Worm (Caenorhabditis elegans) whole organism, L4 larva: ENCODE measurements around the gene C02B8.6.
A peak's percentile ranks its signal among the peaks of the same experiment; 100 is the strongest.
"Not testable (repeated sequence)": the region's sequence is repeated elsewhere in the genome, so short reads cannot be mapped to it uniquely, and the experiment has no call there.

Source experiments
- D1046.2 ChIP-seq: fragments of 200-800 bp; sonication (Bioruptor generic); IDR thresholded peaks from 2 replicates; pipeline ENCODE4 v1.3.6; 2022; ENCODE audit warnings: missing genetic modification characterization, missing compliant biosample characterization
- F26F4.8 ChIP-seq: fragments of 200-800 bp; sonication (Bioruptor generic); conservative IDR thresholded peaks from 2 replicates; pipeline ENCODE4 v1.3.6; 2022; ENCODE audit warnings: missing genetic modification characterization, missing compliant biosample characterization
- F49E8.2 ChIP-seq: sonication (generic microtip); optimal IDR thresholded peaks from 2 replicates; lab custom pipeline; 2016; ENCODE audit warnings: missing compliant biosample characterization, mild to moderate bottlenecking, missing genetic modification characterization, borderline replicate concordance
- T20F7.1 ChIP-seq: fragments of 200-800 bp; sonication (Bioruptor generic); optimal IDR thresholded peaks from 2 replicates; lab custom pipeline; 2018; ENCODE audit warnings: mild to moderate bottlenecking, missing genetic modification characterization, missing compliant biosample characterization
- Y105C5A.15 ChIP-seq: fragments of 200-800 bp; sonication (Bioruptor generic); IDR thresholded peaks from 2 replicates; pipeline ENCODE4 v1.3.6; 2022; ENCODE audit warnings: missing genetic modification characterization, missing compliant biosample characterization
- aha-1 ChIP-seq: fragments of 150-350 bp; peaks from one replicate; lab custom pipeline; 2014; ENCODE audit warnings: missing biosample characterization, missing genetic modification characterization
- ceh-20 ChIP-seq: fragments of 200-800 bp; sonication (Bioruptor generic); IDR thresholded peaks from 2 replicates; pipeline ENCODE4 v1.3.6; 2022; ENCODE audit warnings: missing genetic modification reagents, missing genetic modification characterization, missing compliant biosample characterization
- daf-12 ChIP-seq: fragments of 150-350 bp; optimal IDR thresholded peaks from 2 replicates; lab custom pipeline; 2014; ENCODE audit warnings: missing biosample characterization, missing genetic modification reagents, missing genetic modification characterization
- daf-16 ChIP-seq, 3 experiments: sonication (generic microtip); optimal IDR thresholded peaks; 2 replicates each; lab custom pipeline; 2016 to 2017; ENCODE audit warnings: missing genetic modification characterization in 3 of 3, missing genetic modification reagents in 3 of 3, mild to moderate bottlenecking in 2 of 3, missing compliant biosample characterization in 2 of 3, missing biosample characterization in 1 of 3, moderate library complexity in 1 of 3
- dmd-6 ChIP-seq: fragments of 200-800 bp; sonication (Bioruptor generic); IDR thresholded peaks from 2 replicates; pipeline ENCODE4 v1.3.6; 2022; ENCODE audit warnings: missing genetic modification reagents, missing genetic modification characterization, missing compliant biosample characterization
- dmd-8 ChIP-seq: fragments of 200-800 bp; sonication (Bioruptor generic); IDR thresholded peaks from 2 replicates; pipeline ENCODE4 v1.3.6; 2022; ENCODE audit warnings: missing genetic modification characterization, missing compliant biosample characterization
- dmd-9 ChIP-seq: fragments of 200-800 bp; sonication (Bioruptor generic); IDR thresholded peaks from 2 replicates; pipeline ENCODE4 v1.3.6; 2022; ENCODE audit warnings: missing genetic modification reagents, missing genetic modification characterization, missing compliant biosample characterization
- dpl-1 ChIP-seq: fragments of 150-350 bp; optimal IDR thresholded peaks from 2 replicates; lab custom pipeline; 2014; ENCODE audit warnings: missing biosample characterization, missing genetic modification reagents, missing genetic modification characterization
- duxl-1 ChIP-seq: sonication (generic microtip); optimal IDR thresholded peaks from 2 replicates; lab custom pipeline; 2016; ENCODE audit warnings: mild to moderate bottlenecking, missing genetic modification characterization, moderate library complexity, missing compliant biosample characterization; ENCODE audit not compliant: poor library complexity
- dve-1 ChIP-seq: sonication (generic microtip); optimal IDR thresholded peaks from 2 replicates; lab custom pipeline; 2017; ENCODE audit warnings: antibody characterized with exemption, mild to moderate bottlenecking, missing genetic modification characterization, missing compliant biosample characterization; ENCODE audit not compliant: insufficient read depth
- egl-43 ChIP-seq: fragments of 200-800 bp; sonication (Bioruptor generic); IDR thresholded peaks from 2 replicates; pipeline ENCODE4 v1.3.6; 2022; ENCODE audit warnings: missing genetic modification reagents, missing genetic modification characterization, missing compliant biosample characterization
- fkh-10 ChIP-seq: fragments of 150-350 bp; optimal IDR thresholded peaks from 2 replicates; lab custom pipeline; 2014; ENCODE audit warnings: missing biosample characterization, missing genetic modification reagents, missing genetic modification characterization
- fos-1 ChIP-seq: fragments of 150-350 bp; optimal IDR thresholded peaks from 2 replicates; lab custom pipeline; 2014; ENCODE audit warnings: missing biosample characterization, missing genetic modification characterization
- hlh-11 ChIP-seq: fragments of 200-800 bp; sonication (Bioruptor generic); optimal IDR thresholded peaks from 2 replicates; lab custom pipeline; 2018; ENCODE audit warnings: mild to moderate bottlenecking, missing genetic modification characterization, missing compliant biosample characterization
- lim-7 ChIP-seq: fragments of 200-800 bp; sonication (Bioruptor generic); IDR thresholded peaks from 2 replicates; pipeline ENCODE4 v1.3.6; 2022; ENCODE audit warnings: missing genetic modification characterization, missing compliant biosample characterization
- lin-29 ChIP-seq: fragments of 200-800 bp; sonication (Bioruptor generic); IDR thresholded peaks from 2 replicates; pipeline ENCODE4 v1.3.6; 2022; ENCODE audit warnings: missing genetic modification reagents, missing genetic modification characterization, missing compliant biosample characterization
- lin-38 ChIP-seq: fragments of 200-800 bp; sonication (Bioruptor generic); IDR thresholded peaks from 2 replicates; pipeline ENCODE4 v1.3.6; 2022; ENCODE audit warnings: missing genetic modification reagents, missing genetic modification characterization, missing compliant biosample characterization
- lsy-2 ChIP-seq, 2 experiments: fragments of 150-350 bp in 1 of 2; sonication (generic microtip) in 1 of 2; optimal IDR thresholded peaks; 2 replicates each; lab custom pipeline; 2014 to 2017; ENCODE audit warnings: missing biosample characterization in 2 of 2, missing genetic modification characterization in 2 of 2
- madf-5 ChIP-seq, 2 experiments: fragments of 200-800 bp; sonication (Bioruptor generic); IDR thresholded peaks; 2 replicates each; pipeline ENCODE4 v1.3.6; 2022; ENCODE audit warnings: missing compliant biosample characterization in 2 of 2, missing genetic modification characterization in 2 of 2
- mep-1 ChIP-seq: fragments of 150-350 bp; sonication (generic microtip); optimal IDR thresholded peaks from 3 replicates; lab custom pipeline; 2014; ENCODE audit warnings: missing biosample characterization, missing genetic modification characterization
- mxl-2 ChIP-seq: fragments of 200-800 bp; sonication (Bioruptor generic); conservative IDR thresholded peaks from 2 replicates; pipeline ENCODE4 v1.3.6; 2022; ENCODE audit warnings: missing genetic modification reagents, missing genetic modification characterization, missing compliant biosample characterization
- nhr-10 ChIP-seq: fragments of 150-350 bp; optimal IDR thresholded peaks from 2 replicates; lab custom pipeline; 2014; ENCODE audit warnings: missing biosample characterization, missing genetic modification characterization
- nhr-11 ChIP-seq: fragments of 150-350 bp; optimal IDR thresholded peaks from 2 replicates; lab custom pipeline; 2014; ENCODE audit warnings: missing biosample characterization, missing genetic modification characterization
- nhr-28 ChIP-seq: fragments of 150-350 bp; optimal IDR thresholded peaks from 2 replicates; lab custom pipeline; 2014; ENCODE audit warnings: missing biosample characterization, missing genetic modification characterization
- nhr-41 ChIP-seq: fragments of 200-800 bp; sonication (Bioruptor generic); IDR thresholded peaks from 2 replicates; pipeline ENCODE4 v1.3.6; 2022; ENCODE audit warnings: missing genetic modification reagents, missing genetic modification characterization, missing compliant biosample characterization
- nhr-6 ChIP-seq: fragments of 150-350 bp; optimal IDR thresholded peaks from 2 replicates; lab custom pipeline; 2014; ENCODE audit warnings: missing biosample characterization, missing genetic modification characterization
- nhr-77 ChIP-seq: fragments of 150-350 bp; optimal IDR thresholded peaks from 2 replicates; lab custom pipeline; 2014; ENCODE audit warnings: missing biosample characterization, missing genetic modification characterization
- pha-4 ChIP-seq, 2 experiments: fragments of 150-350 bp in 1 of 2; fragments of 200-800 bp in 1 of 2; sonication (Bioruptor generic) in 1 of 2; IDR thresholded peaks in 1 of 2; optimal IDR thresholded peaks in 1 of 2; 2 replicates each; pipeline versions ENCODE4 v1.3.6 to Lab custom; 2014 to 2022; ENCODE audit warnings: missing genetic modification characterization in 2 of 2, missing genetic modification reagents in 2 of 2, missing biosample characterization in 1 of 2, missing compliant biosample characterization in 1 of 2
- pqm-1 ChIP-seq: sonication (generic microtip); optimal IDR thresholded peaks from 2 replicates; lab custom pipeline; 2017; ENCODE audit warnings: missing biosample characterization, missing genetic modification characterization
- saeg-2 ChIP-seq: fragments of 200-800 bp; sonication (Bioruptor generic); IDR thresholded peaks from 2 replicates; pipeline ENCODE4 v1.3.6; 2022; ENCODE audit warnings: missing genetic modification reagents, missing genetic modification characterization, missing compliant biosample characterization
- set-16 ChIP-seq: fragments of 200-800 bp; sonication (Bioruptor generic); IDR thresholded peaks from 2 replicates; pipeline ENCODE4 v1.3.6; 2022; ENCODE audit warnings: missing genetic modification reagents, missing genetic modification characterization, missing compliant biosample characterization
- spr-1 ChIP-seq: sonication (generic microtip); optimal IDR thresholded peaks from 2 replicates; lab custom pipeline; 2016; ENCODE audit warnings: mild to moderate bottlenecking, missing genetic modification characterization, missing compliant biosample characterization
- tra-1 ChIP-seq: fragments of 200-800 bp; sonication (Bioruptor generic); IDR thresholded peaks from 2 replicates; pipeline ENCODE4 v1.3.6; 2022; ENCODE audit warnings: missing genetic modification reagents, missing genetic modification characterization, missing compliant biosample characterization
- unc-62 ChIP-seq, 3 experiments: fragments of 150-350 bp in 1 of 3; sonication (generic microtip); optimal IDR thresholded peaks in 2 of 3; peaks in 1 of 3; 1 replicate in 1 of 3; 2 replicates in 2 of 3; lab custom pipeline; 2014 to 2017; ENCODE audit warnings: missing biosample characterization in 3 of 3, missing genetic modification characterization in 3 of 3, missing genetic modification reagents in 3 of 3, missing genotype in 1 of 3
- zfp-2 ChIP-seq: sonication (generic microtip); optimal IDR thresholded peaks from 2 replicates; lab custom pipeline; 2016; ENCODE audit warnings: mild to moderate bottlenecking, missing genetic modification characterization, missing compliant biosample characterization
- zfp-3 ChIP-seq: fragments of 200-800 bp; sonication (Bioruptor generic); conservative IDR thresholded peaks from 2 replicates; pipeline ENCODE4 v1.3.6; 2022; ENCODE audit warnings: missing genetic modification reagents, missing genetic modification characterization, missing compliant biosample characterization

Gene C02B8.6

ce11 chrX:8136276-8136891 lies at the start of gene C02B8.6:
Gene C02B8.6 (minus strand): TSS chrX:8136326.
- TF ChIP-seq spr-1 (tag; lab: Kevin White, UChicago) (no peak), pqm-1 (peak; percentile 56), nhr-11 (tag; lab: Kevin White, UChicago) (peak; percentile 12), dmd-6 (GFP tag; lab: Robert Waterston, UW) (peak; percentile 55), lin-38 (GFP tag; lab: Robert Waterston, UW) (no peak), Y105C5A.15 (GFP tag; lab: Robert Waterston, UW) (no peak), ceh-20 (GFP tag; lab: Robert Waterston, UW) (no peak), daf-12 (tag; lab: Kevin White, UChicago) (no peak), nhr-10 (tag; lab: Kevin White, UChicago) (no peak), zfp-2 (no peak), F49E8.2 (tag; lab: Kevin White, UChicago) (no peak), dpl-1 (no peak), nhr-6 (tag; lab: Kevin White, UChicago) (peak; percentile 54), mxl-2 (GFP tag; lab: Robert Waterston, UW) (no peak), pha-4 (GFP tag; IDR thresholded peaks at IDR 0.05; lab: Robert Waterston, UW) (no peak), pha-4 (tag; optimal IDR thresholded peaks at IDR 0.05; lab: Kevin White, UChicago) (peak; percentile 81), tra-1 (no peak), lsy-2 (tag; optimal IDR thresholded peaks at IDR 0.05; lab: Kevin White, UChicago) (no peak), daf-16 (GFP tag; optimal IDR thresholded peaks at IDR 0.05; lab: Kevin White, UChicago) (peak in 1 of 2 experiments; percentile 3), daf-16 (tag; optimal IDR thresholded peaks at IDR 0.05; lab: Kevin White, UChicago) (peak; percentile 75), nhr-28 (peak; percentile 70), hlh-11 (peak; percentile 68), aha-1 (tag; lab: Kevin White, UChicago) (peak; percentile 67), mep-1 (tag; lab: Kevin White, UChicago) (peak; percentile 84), lin-29 (no peak), D1046.2 (no peak), dve-1 (peak; percentile 87), T20F7.1 (GFP tag; lab: Kevin White, UChicago) (peak; percentile 47), zfp-3 (no peak), duxl-1 (tag; lab: Kevin White, UChicago) (peak; percentile 11), egl-43 (GFP tag; lab: Robert Waterston, UW) (no peak), fos-1 (tag; lab: Kevin White, UChicago) (no peak), nhr-77 (tag; lab: Kevin White, UChicago) (peak; percentile 50), unc-62 (GFP tag; optimal IDR thresholded peaks at IDR 0.05 in 1 of 2; lab: Kevin White, UChicago) (peak in 1 of 2 experiments; percentile 93), unc-62 (tag; optimal IDR thresholded peaks at IDR 0.05; lab: Kevin White, UChicago) (no peak), fkh-10 (GFP tag; lab: Kevin White, UChicago) (no peak), nhr-41 (0 out of 2 replicates have a peak, but pooled peaks have one; percentile 58)

ce11 chrX:8185037-8185436 lies 48.9 kb upstream of the C02B8.6 start, which contains the start of gene C17H11.5:
Gene C17H11.5 (minus strand): TSS chrX:8185137.
- TF ChIP-seq aha-1 (tag; lab: Kevin White, UChicago) (peak; percentile 76), mep-1 (tag; lab: Kevin White, UChicago) (no peak)

- TF ChIP-seq lim-7 (GFP tag; lab: Robert Waterston, UW) (0 out of 2 replicates have a peak, but pooled peaks have one; percentile 11), D1046.2 (0 out of 2 replicates have a peak, but pooled peaks have one; percentile 55), set-16 (GFP tag; lab: Robert Waterston, UW) (peak; percentile 96), madf-5 (GFP tag; IDR thresholded peaks at IDR 0.05; lab: Robert Waterston, UW) (0 out of 4 replicates have a peak, but pooled peaks of 1 of the 2 experiments have one; percentile 16), Y105C5A.15 (GFP tag; lab: Robert Waterston, UW) (peak; percentile 72; the same call in 1 of the 2 replicates), saeg-2 (GFP tag; lab: Robert Waterston, UW) (0 out of 2 replicates have a peak, but pooled peaks have one; percentile 17), zfp-3 (0 out of 2 replicates have a peak, but pooled peaks have one; percentile 24), dmd-8 (peak; percentile 62; the same call in 1 of the 2 replicates), pha-4 (GFP tag; IDR thresholded peaks at IDR 0.05; lab: Robert Waterston, UW) (peak; percentile 40; the same call in 1 of the 2 replicates), F26F4.8 (GFP tag; lab: Robert Waterston, UW) (0 out of 2 replicates have a peak, but pooled peaks have one; percentile 15), egl-43 (GFP tag; lab: Robert Waterston, UW) (peak; percentile 79), dmd-9 (GFP tag; lab: Robert Waterston, UW) (0 out of 2 replicates have a peak, but pooled peaks have one; percentile 53)
- not testable (repeated sequence) for TF ChIP-seq pha-4 (tag; optimal IDR thresholded peaks at IDR 0.05; lab: Kevin White, UChicago)
Observed at ce11 chrX:8181590-8182311, 45.6 kb upstream of the C02B8.6 start, which contains the start of gene C17H11.4. Gene C17H11.4 (minus strand): TSS chrX:8181640.
